Fruit fly (Drosophila melanogaster): ENCODE results near the gene Ype.
A peak's percentile ranks its signal among the peaks of the same experiment; 100 is the strongest.

The Ype gene

DNA sequence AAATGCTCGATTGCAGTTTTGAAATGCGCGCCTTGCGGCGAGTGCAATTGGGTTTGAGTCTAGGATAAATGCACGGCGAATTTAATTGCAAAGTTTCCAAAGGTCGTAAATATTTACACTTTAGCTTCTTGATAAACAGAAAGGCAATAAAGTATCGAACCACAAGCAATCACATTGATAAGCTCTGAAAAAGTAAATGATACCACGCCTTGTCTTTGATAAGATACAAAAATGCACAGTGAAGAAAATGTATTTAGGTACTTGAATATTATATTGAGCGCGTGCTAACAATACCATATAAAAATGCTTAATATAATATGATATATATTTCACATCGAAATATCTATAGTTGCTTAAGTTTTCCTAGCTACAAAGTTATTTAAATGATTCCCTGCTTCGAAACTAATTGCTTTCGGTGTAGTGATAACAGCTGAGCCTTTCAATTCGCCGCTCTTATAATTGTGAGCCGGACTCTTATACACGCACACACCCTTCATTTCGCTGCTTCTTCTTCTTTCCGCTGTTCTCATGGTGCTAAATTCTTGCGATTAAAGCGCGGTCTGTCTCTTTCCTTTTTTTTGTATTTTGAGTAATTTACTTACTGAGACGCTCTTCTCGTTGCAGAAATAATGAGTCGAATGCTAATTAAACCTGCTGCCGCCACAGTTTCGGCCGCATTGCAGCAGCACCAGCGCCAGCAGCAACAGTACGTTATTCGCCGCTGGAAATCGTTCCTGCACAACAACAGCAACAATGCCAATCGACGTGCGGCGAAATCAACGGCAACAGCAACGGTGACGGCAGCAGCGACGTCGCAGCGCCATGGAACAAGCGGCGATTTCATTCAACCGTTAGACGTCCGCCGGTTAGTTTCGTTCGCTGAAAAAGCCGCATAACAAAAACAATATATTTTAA lies 13.7 kb downstream of the Ype start (continued):
- TF ChIP-seq CG34224 (GFP tag; IDR thresholded peaks at IDR 0.05; ENCODE audit: partially characterized antibody) (no peak), Dfd (GFP tag; optimal IDR thresholded peaks at IDR 0.05) (no peak), CG7963 (GFP tag; IDR thresholded peaks at IDR 0.05; ENCODE audit: partially characterized antibody) (no peak), dimm (GFP tag; IDR thresholded peaks at IDR 0.05) (no peak; the same call in 1 of the 2 replicates), CG32532 (GFP tag; IDR thresholded peaks at IDR 0.05) (peak; percentile 81), Deaf1 (tag; optimal IDR thresholded peaks at IDR 0.05) (peak; percentile 57), shn (GFP tag; optimal IDR thresholded peaks at IDR 0.05) (no peak), tap (tag; optimal IDR thresholded peaks at IDR 0.05) (peak; percentile 62), CG3281 (GFP tag; optimal IDR thresholded peaks at IDR 0.05) (peak; percentile 82), CG3726 (GFP tag; IDR thresholded peaks at IDR 0.05) (peak; percentile 72; the same call in 1 of the 3 replicates), unc-4 (GFP tag; IDR thresholded peaks at IDR 0.05; ENCODE audit: partially characterized antibody) (no peak), chm (GFP tag; IDR thresholded peaks at IDR 0.05) (peak; percentile 80), MTF-1 (GFP tag; optimal IDR thresholded peaks at IDR 0.05; ENCODE audit: borderline replicate concordance) (peak; percentile 46), hbn (GFP tag; IDR thresholded peaks at IDR 0.05; ENCODE audit: partially characterized antibody) (no peak), CG9609 (GFP tag; optimal IDR thresholded peaks at IDR 0.05) (peak; percentile 34), Dbx (GFP tag; IDR thresholded peaks at IDR 0.05) (peak; percentile 77), CG11696 (GFP tag; IDR thresholded peaks at IDR 0.05) (peak; percentile 79), CG6791 (GFP tag; IDR thresholded peaks at IDR 0.05; ENCODE audit: partially characterized antibody) (no peak), pzg (GFP tag; optimal IDR thresholded peaks at IDR 0.05) (peak; percentile 0), C15 (GFP tag; IDR thresholded peaks at IDR 0.05) (no peak), CG15479 (GFP tag; optimal IDR thresholded peaks at IDR 0.05) (peak; percentile 32), dmrt11E (tag; optimal IDR thresholded peaks at IDR 0.05) (peak; percentile 93), CG6683 (GFP tag; optimal IDR thresholded peaks at IDR 0.05) (peak; percentile 67), chinmo (GFP tag; IDR thresholded peaks at IDR 0.05; ENCODE audit: partially characterized antibody) (peak; percentile 48; the same call in 1 of the 4 replicates), Spps (tag; optimal IDR thresholded peaks at IDR 0.05) (peak; percentile 62), CG6813 (GFP tag; optimal IDR thresholded peaks at IDR 0.05) (peak; percentile 76), CG34376 (GFP tag; optimal IDR thresholded peaks at IDR 0.05) (peak; percentile 85), CG13624 (GFP tag; optimal IDR thresholded peaks at IDR 0.05) (peak; percentile 2), Sin3A (optimal IDR thresholded peaks at IDR 0.05) (no peak), CG1529 (GFP tag; optimal IDR thresholded peaks at IDR 0.05) (peak; percentile 67), Oaz (GFP tag; IDR thresholded peaks at IDR 0.05) (peak; percentile 68), MBD-R2 (GFP tag; IDR thresholded peaks at IDR 0.05) (peak; percentile 70; the same call in 1 of the 2 replicates), peb (GFP tag; IDR thresholded peaks at IDR 0.05) (peak; percentile 74), crol (GFP tag; IDR thresholded peaks at IDR 0.05) (no peak), CG15011 (GFP tag; optimal IDR thresholded peaks at IDR 0.05) (peak; percentile 74), yki (optimal IDR thresholded peaks at IDR 0.05) (no peak), CG33557 (GFP tag; optimal IDR thresholded peaks at IDR 0.05) (peak; percentile 59), slou (GFP tag; optimal IDR thresholded peaks at IDR 0.05) (peak; percentile 60), ara (GFP tag; IDR thresholded peaks at IDR 0.05) (peak; percentile 71; the same call in 1 of the 2 replicates), CG16813 (GFP tag; IDR thresholded peaks at IDR 0.05; ENCODE audit: partially characterized antibody) (no peak), CG2712 (tag; optimal IDR thresholded peaks at IDR 0.05) (peak; percentile 90), pnt (GFP tag; optimal IDR thresholded peaks at IDR 0.05) (no peak), Dad (GFP tag; optimal IDR thresholded peaks at IDR 0.05) (no peak), Ptx1 (GFP tag; IDR thresholded peaks at IDR 0.05) (peak; percentile 86), HLH3B (GFP tag; IDR thresholded peaks at IDR 0.05) (peak; percentile 79), wor (GFP tag; IDR thresholded peaks at IDR 0.05) (peak; percentile 68), otp (GFP tag; IDR thresholded peaks at IDR 0.05) (peak; percentile 81; the same call in 2 of the 3 replicates), CG11398 (GFP tag; optimal IDR thresholded peaks at IDR 0.05) (no peak), tll (GFP tag; optimal IDR thresholded peaks at IDR 0.05) (no peak)
